Worm (Caenorhabditis elegans): Measurements from ENCODE around the gene ztf-1.

DNA sequence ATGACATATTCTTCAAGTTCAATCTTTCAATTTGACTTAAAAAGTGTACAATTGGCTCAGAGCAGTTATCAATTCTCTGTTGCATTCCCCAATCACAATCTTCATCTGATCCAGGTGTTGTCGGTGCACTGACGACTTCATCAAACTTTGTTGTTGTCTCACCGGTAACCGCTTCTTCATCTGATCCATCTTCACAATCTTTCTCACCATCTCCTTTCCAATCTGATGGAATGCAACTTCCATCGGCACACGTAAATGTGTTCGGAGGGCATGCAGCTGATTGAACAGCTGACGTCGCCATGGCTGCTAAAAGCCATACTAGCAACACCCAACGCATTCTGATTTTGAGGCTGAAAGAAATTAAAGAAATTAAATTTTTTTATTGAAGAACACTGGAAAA lies 45.9 kb upstream of the ztf-1 start, which contains the start of gene F44E2.4:
- no peak for TF ChIP-seq snpc-4 (tag; optimal IDR thresholded peaks at IDR 0.05)
- no peak for TF ChIP-seq nhr-237 (tag; optimal IDR thresholded peaks at IDR 0.05)
- no peak for TF ChIP-seq unc-62 (GFP tag; optimal IDR thresholded peaks at IDR 0.05)
- TF ChIP-seq nhr-28 (tag; optimal IDR thresholded peaks at IDR 0.05), result no peak
- TF ChIP-seq elt-1 (tag; optimal IDR thresholded peaks at IDR 0.05; ENCODE audit: borderline replicate concordance, insufficient read depth), result peak; percentile 62
- no peak for TF ChIP-seq nhr-76 (tag; optimal IDR thresholded peaks at IDR 0.05)
- no peak for TF ChIP-seq pha-4 (tag; optimal IDR thresholded peaks at IDR 0.05)
- TF ChIP-seq M03D4.4 (tag; optimal IDR thresholded peaks at IDR 0.05), result no peak
- TF ChIP-seq elt-3 (tag; optimal IDR thresholded peaks at IDR 0.05), result no peak
- TF ChIP-seq nhr-12 (tag; optimal IDR thresholded peaks at IDR 0.05), result no peak

Measured in whole organism, mixed stage, embryonic.